Fruit fly (Drosophila melanogaster) whole organism, embryonic: ENCODE data around the gene CG10581.
A peak's percentile ranks its signal among the peaks of the same experiment; 100 is the strongest.

Experiments
- B-H1 ChIP-seq: fragments of 200-800 bp; sonication (Bioruptor generic); IDR thresholded peaks from 3 replicates; pipeline ENCODE4 v1.3.6; 2022; ENCODE audit warnings: missing biosample characterization, missing genetic modification characterization
- BEAF-32 ChIP-seq: fragments of 200-800 bp; sonication (Bioruptor generic); optimal IDR thresholded peaks from 3 replicates; lab custom pipeline; 2017; ENCODE audit warnings: missing biosample characterization, missing genetic modification characterization, mild to moderate bottlenecking, moderate library complexity, missing genetic modification reagents
- CG10431 ChIP-seq: fragments of 200-800 bp; sonication (Bioruptor generic); optimal IDR thresholded peaks from 3 replicates; lab custom pipeline; 2018; ENCODE audit warnings: missing biosample characterization, mild to moderate bottlenecking, missing genetic modification characterization
- CG14710 ChIP-seq: fragments of 200-800 bp; sonication (Bioruptor generic); optimal IDR thresholded peaks from 3 replicates; lab custom pipeline; 2019; ENCODE audit warnings: missing biosample characterization, mild to moderate bottlenecking, missing genetic modification characterization, moderate library complexity
- CG17328 ChIP-seq: fragments of 200-800 bp; sonication (Bioruptor generic); IDR thresholded peaks from 2 replicates; pipeline ENCODE4 v1.3.6; 2022; ENCODE audit warnings: missing biosample characterization, missing genetic modification characterization
- CG17359 ChIP-seq: fragments of 200-800 bp; sonication (Bioruptor generic); optimal IDR thresholded peaks from 3 replicates; lab custom pipeline; 2018; ENCODE audit warnings: missing biosample characterization, mild to moderate bottlenecking, missing genetic modification characterization, moderate library complexity
- CG2129 ChIP-seq: fragments of 200-800 bp; sonication (Bioruptor generic); IDR thresholded peaks from 2 replicates; pipeline ENCODE4 v1.3.6; 2022; ENCODE audit warnings: missing biosample characterization, missing genetic modification characterization; ENCODE audit not compliant: partially characterized antibody
- CG31388 ChIP-seq: fragments of 200-800 bp; sonication (Bioruptor generic); optimal IDR thresholded peaks from 2 replicates; lab custom pipeline; 2016; ENCODE audit warnings: missing biosample characterization, missing genetic modification characterization
- CG33213 ChIP-seq: fragments of 200-800 bp; sonication (Bioruptor generic); optimal IDR thresholded peaks from 3 replicates; lab custom pipeline; 2016; ENCODE audit warnings: missing biosample characterization, missing genetic modification characterization
- CG4404 ChIP-seq: fragments of 200-800 bp; sonication (Bioruptor generic); IDR thresholded peaks from 2 replicates; pipeline ENCODE4 v1.3.6; 2022; ENCODE audit warnings: missing biosample characterization, missing genetic modification characterization
- CG4424 ChIP-seq: fragments of 200-800 bp; sonication (Bioruptor generic); optimal IDR thresholded peaks from 3 replicates; lab custom pipeline; 2016; ENCODE audit warnings: missing biosample characterization, missing genetic modification characterization
- CG6175 ChIP-seq: fragments of 200-800 bp; sonication (Bioruptor generic); IDR thresholded peaks from 3 replicates; pipeline ENCODE4 v1.3.6; 2022; ENCODE audit warnings: missing biosample characterization, missing genetic modification characterization
- CG6683 ChIP-seq: fragments of 200-800 bp; sonication (Bioruptor generic); optimal IDR thresholded peaks from 2 replicates; lab custom pipeline; 2017; ENCODE audit warnings: missing biosample characterization, mild to moderate bottlenecking, missing genetic modification characterization, missing genetic modification reagents
- CG6689 ChIP-seq: fragments of 200-800 bp; sonication (Bioruptor generic); IDR thresholded peaks from 2 replicates; pipeline ENCODE4 v1.3.6; 2022; ENCODE audit warnings: missing biosample characterization, missing genetic modification characterization
- CG6765 ChIP-seq: fragments of 200-800 bp; sonication (Bioruptor generic); optimal IDR thresholded peaks from 3 replicates; lab custom pipeline; 2017; ENCODE audit warnings: missing biosample characterization, mild to moderate bottlenecking, missing genetic modification characterization
- CG6854 ChIP-seq: fragments of 200-800 bp; sonication (Bioruptor generic); optimal IDR thresholded peaks from 3 replicates; lab custom pipeline; 2017; ENCODE audit warnings: missing biosample characterization, mild to moderate bottlenecking, missing genetic modification characterization
- CG8290 ChIP-seq, 3 experiments: fragments of 200-800 bp; sonication (Bioruptor generic); optimal IDR thresholded peaks; 2 replicates each; lab custom pipeline; 2016 to 2019; ENCODE audit warnings: missing biosample characterization in 3 of 3, missing genetic modification characterization in 3 of 3, mild to moderate bottlenecking in 2 of 3, moderate library complexity in 1 of 3
- CG8359 ChIP-seq: fragments of 200-800 bp; sonication (Bioruptor generic); optimal IDR thresholded peaks from 2 replicates; lab custom pipeline; 2017; ENCODE audit warnings: missing biosample characterization, mild to moderate bottlenecking, missing genetic modification characterization, borderline replicate concordance
- CG8478 ChIP-seq: fragments of >200 bp; optimal IDR thresholded peaks from 2 replicates; lab custom pipeline; 2018
- CG9437 ChIP-seq: fragments of 200-800 bp; sonication (Bioruptor generic); optimal IDR thresholded peaks from 2 replicates; lab custom pipeline; 2018; ENCODE audit warnings: missing biosample characterization, mild to moderate bottlenecking, missing genetic modification characterization
- CG9609 ChIP-seq: fragments of 200-800 bp; sonication (Bioruptor generic); optimal IDR thresholded peaks from 3 replicates; lab custom pipeline; 2016; ENCODE audit warnings: missing biosample characterization, missing genetic modification characterization
- CG9727 ChIP-seq: fragments of 200-800 bp; sonication (Bioruptor generic); optimal IDR thresholded peaks from 3 replicates; lab custom pipeline; 2017; ENCODE audit warnings: missing biosample characterization, mild to moderate bottlenecking, missing genetic modification characterization
- Chrac-16 ChIP-seq: fragments of 200-800 bp; sonication (Bioruptor generic); optimal IDR thresholded peaks from 3 replicates; lab custom pipeline; 2016; ENCODE audit warnings: missing biosample characterization, missing genetic modification characterization
- D19B ChIP-seq: fragments of 200-800 bp; sonication (Bioruptor generic); optimal IDR thresholded peaks from 2 replicates; lab custom pipeline; 2017; ENCODE audit warnings: missing biosample characterization, mild to moderate bottlenecking, missing genetic modification characterization
- Dek ChIP-seq: fragments of 200-800 bp; sonication (Bioruptor generic); optimal IDR thresholded peaks from 3 replicates; lab custom pipeline; 2019; ENCODE audit warnings: missing biosample characterization, mild to moderate bottlenecking, missing genetic modification characterization, moderate library complexity
- Dll ChIP-seq: fragments of 200-800 bp; sonication (Bioruptor generic); IDR thresholded peaks from 4 replicates; pipeline ENCODE4 v1.3.6; 2022; ENCODE audit warnings: missing biosample characterization, missing genetic modification characterization; ENCODE audit not compliant: partially characterized antibody
- GATAe ChIP-seq: fragments of 200-800 bp; sonication (Bioruptor generic); conservative IDR thresholded peaks from 2 replicates; pipeline ENCODE4 v1.3.6; 2022; ENCODE audit warnings: missing biosample characterization, missing genetic modification characterization
- HHEX ChIP-seq: fragments of 200-800 bp; sonication (Bioruptor generic); optimal IDR thresholded peaks from 3 replicates; lab custom pipeline; 2017; ENCODE audit warnings: missing biosample characterization, mild to moderate bottlenecking, missing genetic modification characterization, missing genetic modification reagents
- MTF-1 ChIP-seq: fragments of 200-800 bp; sonication (Bioruptor generic); optimal IDR thresholded peaks from 2 replicates; lab custom pipeline; 2018; ENCODE audit warnings: missing biosample characterization, mild to moderate bottlenecking, missing genetic modification characterization, borderline replicate concordance
- Neu2 ChIP-seq: fragments of 200-800 bp; sonication (Bioruptor generic); optimal IDR thresholded peaks from 3 replicates; lab custom pipeline; 2016; ENCODE audit warnings: missing biosample characterization, missing genetic modification characterization, borderline replicate concordance
- Nf-YA ChIP-seq: fragments of 200-800 bp; sonication (Bioruptor generic); IDR thresholded peaks from 2 replicates; pipeline ENCODE4 v1.3.6; 2022; ENCODE audit warnings: missing biosample characterization, missing genetic modification characterization
- Xrp1 ChIP-seq: fragments of 200-800 bp; sonication (Bioruptor generic); IDR thresholded peaks from 2 replicates; pipeline ENCODE4 v1.3.6; 2022; ENCODE audit warnings: missing biosample characterization, missing genetic modification characterization
- ap ChIP-seq: fragments of 200-800 bp; sonication (Bioruptor generic); IDR thresholded peaks from 2 replicates; pipeline ENCODE4 v1.3.6; 2022; ENCODE audit warnings: missing biosample characterization, missing genetic modification characterization
- bowl ChIP-seq: fragments of 200-800 bp; sonication (Bioruptor generic); IDR thresholded peaks from 2 replicates; pipeline ENCODE4 v1.3.6; 2022; ENCODE audit warnings: missing biosample characterization, missing genetic modification characterization
- btn ChIP-seq: fragments of 200-800 bp; sonication (Bioruptor generic); optimal IDR thresholded peaks from 2 replicates; lab custom pipeline; 2016; ENCODE audit warnings: missing biosample characterization, missing genetic modification characterization
- chif ChIP-seq, 2 experiments: fragments of 200-800 bp; sonication (Bioruptor generic); optimal IDR thresholded peaks; 3 replicates each; lab custom pipeline; 2016; ENCODE audit warnings: missing biosample characterization in 2 of 2, missing genetic modification characterization in 2 of 2
- chn ChIP-seq: fragments of 200-800 bp; sonication (Bioruptor generic); optimal IDR thresholded peaks from 2 replicates; lab custom pipeline; 2016; ENCODE audit warnings: missing biosample characterization, missing genetic modification characterization
- dpn ChIP-seq, 2 experiments: fragments of 200-800 bp; sonication (Bioruptor generic); optimal IDR thresholded peaks; 3 replicates each; lab custom pipeline; 2016; ENCODE audit warnings: missing biosample characterization in 2 of 2, missing genetic modification characterization in 2 of 2
- hth ChIP-seq: fragments of >200 bp; optimal IDR thresholded peaks from 2 replicates; lab custom pipeline; 2017; ENCODE audit warnings: inconsistent platforms
- lab ChIP-seq: fragments of 200-800 bp; sonication (Bioruptor generic); optimal IDR thresholded peaks from 3 replicates; lab custom pipeline; 2017; ENCODE audit warnings: missing biosample characterization, missing genetic modification characterization, mild to moderate bottlenecking, moderate library complexity, missing genetic modification reagents
- odd ChIP-seq: fragments of 200-800 bp; sonication (Bioruptor generic); optimal IDR thresholded peaks from 2 replicates; lab custom pipeline; 2017; ENCODE audit warnings: missing biosample characterization, mild to moderate bottlenecking, missing genetic modification characterization
- pb ChIP-seq: fragments of 200-800 bp; sonication (Bioruptor generic); optimal IDR thresholded peaks from 3 replicates; lab custom pipeline; 2016; ENCODE audit warnings: missing biosample characterization, missing genetic modification characterization
- shn ChIP-seq: fragments of 200-800 bp; sonication (Bioruptor generic); optimal IDR thresholded peaks from 3 replicates; lab custom pipeline; 2016; ENCODE audit warnings: missing biosample characterization, missing genetic modification characterization
- sqz ChIP-seq: fragments of 200-800 bp; sonication (Bioruptor generic); optimal IDR thresholded peaks from 3 replicates; lab custom pipeline; 2018; ENCODE audit warnings: missing biosample characterization, mild to moderate bottlenecking, missing genetic modification characterization
- tgo ChIP-seq: fragments of 200-800 bp; sonication (Bioruptor generic); IDR thresholded peaks from 3 replicates; pipeline ENCODE4 v1.3.6; 2022; ENCODE audit warnings: missing biosample characterization, missing genetic modification characterization
- unpg ChIP-seq: fragments of 200-800 bp; sonication (Bioruptor generic); optimal IDR thresholded peaks from 3 replicates; lab custom pipeline; 2018; ENCODE audit warnings: missing biosample characterization, mild to moderate bottlenecking, missing genetic modification characterization, moderate library complexity
- vnd ChIP-seq: fragments of 200-800 bp; sonication (Bioruptor generic); IDR thresholded peaks from 3 replicates; pipeline ENCODE4 v1.3.6; 2022; ENCODE audit warnings: missing biosample characterization, missing genetic modification characterization; ENCODE audit not compliant: partially characterized antibody
- wek ChIP-seq: fragments of 200-800 bp; sonication (Bioruptor generic); optimal IDR thresholded peaks from 3 replicates; lab custom pipeline; 2018; ENCODE audit warnings: missing biosample characterization, mild to moderate bottlenecking, missing genetic modification characterization, moderate library complexity

Gene CG10581

dm6 chr3L:21031093-21031930, 2.7 kb downstream of the CG10581 start, which contains the start of the genes CG10584 and Polr3E (continued):
- TF ChIP-seq bowl (GFP tag; lab: Robert Waterston, UW) = peak; percentile 41; the same call in 1 of the 2 replicates
- TF ChIP-seq CG8478 (lab: Kevin White, UChicago) = no peak
- TF ChIP-seq D19B (GFP tag; lab: Kevin White, UChicago) = peak; percentile 86
- peak; percentile 91 for TF ChIP-seq CG9437 (GFP tag; lab: Kevin White, UChicago)
- peak; percentile 96 for TF ChIP-seq CG9727 (GFP tag; lab: Kevin White, UChicago)
- TF ChIP-seq Neu2 = peak; percentile 53
- peak; percentile 6 for TF ChIP-seq pb (GFP tag; lab: Kevin White, UChicago)
- peak; percentile 88 for TF ChIP-seq CG6683 (GFP tag; lab: Kevin White, UChicago)
- peak in 1 of 2 experiments; percentile 5 for TF ChIP-seq chif (GFP tag; optimal IDR thresholded peaks at IDR 0.05; lab: Kevin White, UChicago)
- TF ChIP-seq CG6765 (GFP tag; lab: Kevin White, UChicago) = peak; percentile 90
- peak; percentile 93 for TF ChIP-seq CG17359
- TF ChIP-seq hth (lab: Kevin White, UChicago) = no peak
- peak; percentile 65 for TF ChIP-seq CG31388 (GFP tag; lab: Kevin White, UChicago)
- peak; percentile 95 for TF ChIP-seq sqz
- peak; percentile 86 for TF ChIP-seq Xrp1 (GFP tag; lab: Robert Waterston, UW)
- peak; percentile 46; the same call in 3 of the 4 replicates for TF ChIP-seq Dll (GFP tag; lab: Robert Waterston, UW)
- TF ChIP-seq GATAe (GFP tag; lab: Robert Waterston, UW) = peak; percentile 60
- TF ChIP-seq B-H1 (GFP tag; lab: Robert Waterston, UW) = peak; percentile 65
- TF ChIP-seq chn (GFP tag; lab: Kevin White, UChicago) = peak; percentile 42
- TF ChIP-seq lab (GFP tag; lab: Kevin White, UChicago) = peak; percentile 94
- peak; percentile 11 for TF ChIP-seq CG9609 (GFP tag; lab: Kevin White, UChicago)
- TF ChIP-seq wek (GFP tag; lab: Kevin White, UChicago) = peak; percentile 67
- peak; percentile 98 for TF ChIP-seq odd (GFP tag; lab: Kevin White, UChicago)
- TF ChIP-seq ap (GFP tag; lab: Robert Waterston, UW) = peak; percentile 63
- TF ChIP-seq CG2129 = no peak
- TF ChIP-seq CG4404 (GFP tag; lab: Robert Waterston, UW) = peak; percentile 78
- TF ChIP-seq CG4424 (GFP tag; lab: Kevin White, UChicago) = peak; percentile 93
- peak; percentile 90 for TF ChIP-seq CG8290 (GFP tag; optimal IDR thresholded peaks at IDR 0.05; lab: Kevin White, UChicago)
- peak; percentile 76 to 82 for TF ChIP-seq CG8290 (tag; optimal IDR thresholded peaks at IDR 0.05; lab: Kevin White, UChicago)
- peak; percentile 83 for TF ChIP-seq CG8359 (GFP tag; lab: Kevin White, UChicago)
- TF ChIP-seq CG6854 (GFP tag; lab: Kevin White, UChicago) = peak; percentile 91
- peak; percentile 67 for TF ChIP-seq CG17328
- peak; percentile 90 for TF ChIP-seq CG10431
- no peak for TF ChIP-seq btn
- peak; percentile 76 for TF ChIP-seq MTF-1 (GFP tag; lab: Kevin White, UChicago)
- TF ChIP-seq vnd (GFP tag; lab: Robert Waterston, UW) = peak; percentile 49; the same call in 2 of the 3 replicates
- TF ChIP-seq CG6689 (GFP tag; lab: Robert Waterston, UW) = peak; percentile 90
- peak; percentile 84 for TF ChIP-seq CG6175 (GFP tag; lab: Robert Waterston, UW)
- TF ChIP-seq dpn (GFP tag; optimal IDR thresholded peaks at IDR 0.05; lab: Kevin White, UChicago) = peak; percentile 56 to 90
- peak; percentile 91 for TF ChIP-seq HHEX (GFP tag; lab: Kevin White, UChicago)
- 0 out of 2 replicates have a peak, but pooled peaks have one; percentile 33 for TF ChIP-seq Nf-YA
- TF ChIP-seq BEAF-32 (GFP tag; lab: Kevin White, UChicago) = peak; percentile 19
- TF ChIP-seq unpg (GFP tag; lab: Kevin White, UChicago) = peak; percentile 89
- peak; percentile 93 for TF ChIP-seq Dek (tag; lab: Kevin White, UChicago)
- TF ChIP-seq tgo (GFP tag; lab: Robert Waterston, UW) = peak; percentile 88
- peak; percentile 46 for TF ChIP-seq shn (GFP tag; lab: Kevin White, UChicago)
- peak; percentile 84 for TF ChIP-seq Chrac-16 (GFP tag; lab: Kevin White, UChicago)
- peak; percentile 23 for TF ChIP-seq CG33213 (GFP tag; lab: Kevin White, UChicago)
- peak; percentile 96 for TF ChIP-seq CG14710 (tag; lab: Kevin White, UChicago)
